Fruit fly (Drosophila melanogaster) whole organism, embryonic: ENCODE data around the gene CG10663.
A peak's percentile ranks its signal among the peaks of the same experiment; 100 is the strongest.

Source experiments
- Antp ChIP-seq: fragments of 200-800 bp; sonication (Bioruptor generic); optimal IDR thresholded peaks from 3 replicates; lab custom pipeline; 2016; ENCODE audit warnings: missing biosample characterization, missing genetic modification characterization
- Asciz ChIP-seq: fragments of 200-800 bp; sonication (Bioruptor generic); optimal IDR thresholded peaks from 2 replicates; lab custom pipeline; 2017; ENCODE audit warnings: missing biosample characterization, mild to moderate bottlenecking, missing genetic modification characterization, missing genetic modification reagents
- Atf6 ChIP-seq: fragments of 200-800 bp; sonication (Bioruptor generic); IDR thresholded peaks from 2 replicates; pipeline ENCODE4 v1.3.6; 2022; ENCODE audit warnings: missing biosample characterization, missing genetic modification characterization
- B-H2 ChIP-seq: fragments of 200-800 bp; sonication (Bioruptor generic); optimal IDR thresholded peaks from 2 replicates; lab custom pipeline; 2018; ENCODE audit warnings: missing biosample characterization, mild to moderate bottlenecking, missing genetic modification characterization
- C15 ChIP-seq: fragments of 200-800 bp; sonication (Bioruptor generic); IDR thresholded peaks from 3 replicates; pipeline ENCODE4 v1.3.6; 2022; ENCODE audit warnings: missing biosample characterization, missing genetic modification characterization
- CG12942 ChIP-seq: fragments of 200-800 bp; sonication (Bioruptor generic); optimal IDR thresholded peaks from 3 replicates; lab custom pipeline; 2016; ENCODE audit warnings: missing biosample characterization, missing genetic modification characterization
- CG13123 ChIP-seq: fragments of 200-800 bp; sonication (Bioruptor generic); optimal IDR thresholded peaks from 2 replicates; lab custom pipeline; 2016; ENCODE audit warnings: missing biosample characterization, missing genetic modification characterization
- CG1529 ChIP-seq: fragments of 200-800 bp; sonication (Bioruptor generic); optimal IDR thresholded peaks from 3 replicates; lab custom pipeline; 2018; ENCODE audit warnings: missing biosample characterization, missing genetic modification characterization
- CG16813 ChIP-seq: fragments of 200-800 bp; sonication (Bioruptor generic); IDR thresholded peaks from 3 replicates; pipeline ENCODE4 v1.3.6; 2022; ENCODE audit warnings: missing biosample characterization, missing genetic modification characterization; ENCODE audit not compliant: partially characterized antibody
- CG17186 ChIP-seq: fragments of 200-800 bp; sonication (Bioruptor generic); optimal IDR thresholded peaks from 3 replicates; lab custom pipeline; 2017; ENCODE audit warnings: missing biosample characterization, missing genetic modification reagents, missing genetic modification characterization
- CG17568 ChIP-seq: fragments of 200-800 bp; sonication (Bioruptor generic); optimal IDR thresholded peaks from 2 replicates; lab custom pipeline; 2018; ENCODE audit warnings: missing biosample characterization, mild to moderate bottlenecking, missing genetic modification characterization, moderate library complexity
- CG17612 ChIP-seq: fragments of 200-800 bp; sonication (Bioruptor generic); IDR thresholded peaks from 2 replicates; pipeline ENCODE4 v1.3.6; 2022; ENCODE audit warnings: missing biosample characterization, missing genetic modification characterization
- CG18764 ChIP-seq: fragments of 200-800 bp; sonication (Bioruptor generic); optimal IDR thresholded peaks from 3 replicates; lab custom pipeline; 2016; ENCODE audit warnings: missing biosample characterization, missing genetic modification characterization
- CG3065 ChIP-seq: fragments of 200-800 bp; sonication (Bioruptor generic); optimal IDR thresholded peaks from 2 replicates; lab custom pipeline; 2016; ENCODE audit warnings: missing biosample characterization, missing genetic modification characterization
- CG4730 ChIP-seq: fragments of 200-800 bp; sonication (Bioruptor generic); IDR thresholded peaks from 2 replicates; pipeline ENCODE4 v1.3.6; 2022; ENCODE audit warnings: missing biosample characterization, missing genetic modification characterization
- CG5180 ChIP-seq: fragments of 200-800 bp; sonication (Bioruptor generic); optimal IDR thresholded peaks from 3 replicates; lab custom pipeline; 2017; ENCODE audit warnings: missing biosample characterization, missing genetic modification characterization, mild to moderate bottlenecking, moderate library complexity, missing genetic modification reagents
- CG6254 ChIP-seq: fragments of 200-800 bp; sonication (Bioruptor generic); optimal IDR thresholded peaks from 3 replicates; lab custom pipeline; 2017; ENCODE audit warnings: mild to moderate bottlenecking, missing biosample characterization, missing genetic modification reagents, missing genetic modification characterization
- CG7745 ChIP-seq: fragments of 200-800 bp; sonication (Bioruptor generic); optimal IDR thresholded peaks from 2 replicates; lab custom pipeline; 2018; ENCODE audit warnings: missing biosample characterization, mild to moderate bottlenecking, missing genetic modification characterization, moderate library complexity
- CG8478 ChIP-seq: fragments of >200 bp; optimal IDR thresholded peaks from 2 replicates; lab custom pipeline; 2018
- CG8944 ChIP-seq: fragments of 200-800 bp; sonication (Bioruptor generic); optimal IDR thresholded peaks from 3 replicates; lab custom pipeline; 2016; ENCODE audit warnings: missing biosample characterization, missing genetic modification characterization
- CG9437 ChIP-seq: fragments of 200-800 bp; sonication (Bioruptor generic); optimal IDR thresholded peaks from 2 replicates; lab custom pipeline; 2018; ENCODE audit warnings: missing biosample characterization, mild to moderate bottlenecking, missing genetic modification characterization
- CG9609 ChIP-seq: fragments of 200-800 bp; sonication (Bioruptor generic); optimal IDR thresholded peaks from 3 replicates; lab custom pipeline; 2016; ENCODE audit warnings: missing biosample characterization, missing genetic modification characterization
- CG9797 ChIP-seq: fragments of 200-800 bp; sonication (Bioruptor generic); optimal IDR thresholded peaks from 3 replicates; lab custom pipeline; 2018; ENCODE audit warnings: missing biosample characterization, mild to moderate bottlenecking, missing genetic modification characterization
- D ChIP-seq, 2 experiments: fragments of 200-800 bp in 1 of 2; fragments of >200 bp in 1 of 2; sonication (Bioruptor generic) in 1 of 2; optimal IDR thresholded peaks; 2 replicates in 1 of 2; 3 replicates in 1 of 2; lab custom pipeline; 2017; ENCODE audit warnings: mild to moderate bottlenecking in 1 of 2, missing biosample characterization in 1 of 2, missing genetic modification characterization in 1 of 2, missing genetic modification reagents in 1 of 2
- Dad ChIP-seq: fragments of 200-800 bp; sonication (Bioruptor generic); optimal IDR thresholded peaks from 3 replicates; lab custom pipeline; 2016; ENCODE audit warnings: missing biosample characterization, missing genetic modification characterization
- HLHmδ ChIP-seq: fragments of 200-800 bp; sonication (Bioruptor generic); optimal IDR thresholded peaks from 2 replicates; lab custom pipeline; 2018; ENCODE audit warnings: missing biosample characterization, mild to moderate bottlenecking, missing genetic modification characterization, moderate library complexity
- HmgD ChIP-seq: fragments of 200-800 bp; sonication (Bioruptor generic); optimal IDR thresholded peaks from 3 replicates; lab custom pipeline; 2016; ENCODE audit warnings: missing biosample characterization, missing genetic modification characterization
- Lim3 ChIP-seq: fragments of 200-800 bp; sonication (Bioruptor generic); IDR thresholded peaks from 2 replicates; pipeline ENCODE4 v1.3.6; 2022; ENCODE audit warnings: missing biosample characterization, missing genetic modification characterization
- Neu2 ChIP-seq: fragments of 200-800 bp; sonication (Bioruptor generic); optimal IDR thresholded peaks from 3 replicates; lab custom pipeline; 2016; ENCODE audit warnings: missing biosample characterization, missing genetic modification characterization, borderline replicate concordance
- Oli ChIP-seq: fragments of 200-800 bp; sonication (Bioruptor generic); optimal IDR thresholded peaks from 2 replicates; lab custom pipeline; 2018; ENCODE audit warnings: missing biosample characterization, mild to moderate bottlenecking, missing genetic modification characterization, moderate library complexity
- Poxn ChIP-seq: fragments of 200-800 bp; sonication (Bioruptor generic); IDR thresholded peaks from 2 replicates; pipeline ENCODE4 v1.3.6; 2022; ENCODE audit warnings: missing biosample characterization, missing genetic modification characterization
- Scr ChIP-seq: fragments of 200-800 bp; sonication (Bioruptor generic); IDR thresholded peaks from 2 replicates; pipeline ENCODE4 v1.3.6; 2022; ENCODE audit warnings: missing biosample characterization, missing genetic modification characterization; ENCODE audit not compliant: partially characterized antibody
- Side ChIP-seq: fragments of 200-800 bp; sonication (Bioruptor generic); optimal IDR thresholded peaks from 2 replicates; lab custom pipeline; 2016; ENCODE audit warnings: missing biosample characterization, missing genetic modification characterization
- al ChIP-seq: fragments of 200-800 bp; sonication (Bioruptor generic); IDR thresholded peaks from 2 replicates; pipeline ENCODE4 v1.3.6; 2022; ENCODE audit warnings: missing biosample characterization, missing genetic modification characterization
- bab2 ChIP-seq: fragments of 200-800 bp; sonication (Bioruptor generic); optimal IDR thresholded peaks from 2 replicates; lab custom pipeline; 2016; ENCODE audit warnings: missing biosample characterization, missing genetic modification characterization
- corto ChIP-seq: fragments of 200-800 bp; sonication (Bioruptor generic); optimal IDR thresholded peaks from 2 replicates; lab custom pipeline; 2016; ENCODE audit warnings: missing biosample characterization, mild to moderate bottlenecking, missing genetic modification characterization, moderate library complexity
- crc ChIP-seq: fragments of 200-800 bp; sonication (Bioruptor generic); optimal IDR thresholded peaks from 2 replicates; lab custom pipeline; 2016; ENCODE audit warnings: missing biosample characterization, missing genetic modification characterization
- dmrt99B ChIP-seq: fragments of 200-800 bp; sonication (Bioruptor generic); optimal IDR thresholded peaks from 2 replicates; lab custom pipeline; 2018; ENCODE audit warnings: missing biosample characterization, mild to moderate bottlenecking, missing genetic modification characterization, moderate library complexity
- fru ChIP-seq: fragments of >200 bp; optimal IDR thresholded peaks from 2 replicates; lab custom pipeline; 2017
- gcm2 ChIP-seq: fragments of 200-800 bp; sonication (Bioruptor generic); optimal IDR thresholded peaks from 2 replicates; lab custom pipeline; 2016; ENCODE audit warnings: missing biosample characterization, missing genetic modification characterization
- gsb ChIP-seq: fragments of 200-800 bp; sonication (Bioruptor generic); IDR thresholded peaks from 2 replicates; pipeline ENCODE4 v1.3.6; 2022; ENCODE audit warnings: missing biosample characterization, missing genetic modification characterization
- h ChIP-seq: fragments of >200 bp; optimal IDR thresholded peaks from 2 replicates; lab custom pipeline; 2017
- jigr1 ChIP-seq: fragments of 200-800 bp; sonication (Bioruptor generic); IDR thresholded peaks from 3 replicates; pipeline ENCODE4 v1.3.6; 2022; ENCODE audit warnings: missing biosample characterization, missing genetic modification characterization
- jumu ChIP-seq: fragments of 200-800 bp; sonication (Bioruptor generic); optimal IDR thresholded peaks from 3 replicates; lab custom pipeline; 2016; ENCODE audit warnings: missing biosample characterization, missing genetic modification characterization
- lola ChIP-seq, 3 experiments: fragments of >200 bp in 2 of 3; fragments of 200-800 bp in 1 of 3; sonication (Bioruptor generic) in 1 of 3; optimal IDR thresholded peaks; 2 replicates each; lab custom pipeline; 2017 to 2019; ENCODE audit warnings: missing biosample characterization in 3 of 3, missing genetic modification characterization in 3 of 3, mild to moderate bottlenecking in 1 of 3, moderate library complexity in 1 of 3
- pzg ChIP-seq: fragments of 200-800 bp; sonication (Bioruptor generic); optimal IDR thresholded peaks from 3 replicates; lab custom pipeline; 2018; ENCODE audit warnings: missing biosample characterization, mild to moderate bottlenecking, missing genetic modification characterization, moderate library complexity
- sens ChIP-seq: fragments of 200-800 bp; sonication (Bioruptor generic); peaks from one replicate; lab custom pipeline; 2016; ENCODE audit warnings: missing biosample characterization, missing genetic modification characterization
- sens-2 ChIP-seq: fragments of 200-800 bp; sonication (Bioruptor generic); IDR thresholded peaks from 2 replicates; pipeline ENCODE4 v1.3.6; 2022; ENCODE audit warnings: missing biosample characterization, missing genetic modification characterization
- sim ChIP-seq: fragments of 200-800 bp; sonication (Bioruptor generic); IDR thresholded peaks from 2 replicates; pipeline ENCODE4 v1.3.6; 2022; ENCODE audit warnings: missing biosample characterization, missing genetic modification characterization
- sob ChIP-seq: fragments of 200-800 bp; sonication (Bioruptor generic); IDR thresholded peaks from 2 replicates; pipeline ENCODE4 v1.3.6; 2022; ENCODE audit warnings: missing biosample characterization, missing genetic modification characterization
- sqz ChIP-seq: fragments of 200-800 bp; sonication (Bioruptor generic); optimal IDR thresholded peaks from 3 replicates; lab custom pipeline; 2018; ENCODE audit warnings: missing biosample characterization, mild to moderate bottlenecking, missing genetic modification characterization
- vfl ChIP-seq: fragments of 200-800 bp; sonication (Bioruptor generic); optimal IDR thresholded peaks from 2 replicates; lab custom pipeline; 2016; ENCODE audit warnings: missing biosample characterization, missing genetic modification characterization
- wdn ChIP-seq: fragments of 200-800 bp; sonication (Bioruptor generic); IDR thresholded peaks from 2 replicates; pipeline ENCODE4 v1.3.6; 2022; ENCODE audit warnings: missing biosample characterization, missing genetic modification characterization

CG10663 gene

dm6 chr3L:12495312-12495725, 10.5 kb upstream of the CG10663 start (continued):
- TF ChIP-seq wdn (GFP tag; lab: Robert Waterston, UW), result no peak
- TF ChIP-seq Scr (GFP tag; lab: Robert Waterston, UW), result no peak
- no peak for TF ChIP-seq CG7745 (tag; lab: Kevin White, UChicago)
- TF ChIP-seq bab2 (GFP tag; lab: Kevin White, UChicago), result peak; percentile 11
- TF ChIP-seq Atf6 (GFP tag; lab: Robert Waterston, UW), result no peak; the same call in 1 of the 2 replicates
- TF ChIP-seq CG1529 (GFP tag; lab: Kevin White, UChicago), result peak; percentile 24
- TF ChIP-seq CG17612, result no peak
- no peak for TF ChIP-seq Asciz (GFP tag; lab: Kevin White, UChicago)
- TF ChIP-seq C15 (GFP tag; lab: Robert Waterston, UW), result no peak
- no peak for TF ChIP-seq fru
- TF ChIP-seq sim (GFP tag; lab: Robert Waterston, UW), result no peak
- TF ChIP-seq D (optimal IDR thresholded peaks at IDR 0.05; lab: Kevin White, UChicago), result no peak
- peak; percentile 40 for TF ChIP-seq D (GFP tag; optimal IDR thresholded peaks at IDR 0.05; lab: Kevin White, UChicago)
- peak in 1 of 3 experiments; percentile 42 for TF ChIP-seq lola (GFP tag; optimal IDR thresholded peaks at IDR 0.05; lab: Kevin White, UChicago)
- TF ChIP-seq HLHmδ (GFP tag; lab: Kevin White, UChicago), result no peak
- no peak for TF ChIP-seq Side (GFP tag; lab: Kevin White, UChicago)
- no peak for TF ChIP-seq Antp (GFP tag; lab: Kevin White, UChicago)
- TF ChIP-seq CG3065 (GFP tag; lab: Kevin White, UChicago), result no peak
- no peak for TF ChIP-seq CG16813
- TF ChIP-seq jigr1, result no peak
- TF ChIP-seq CG9797, result no peak
- peak; percentile 27 for TF ChIP-seq CG5180 (GFP tag; lab: Kevin White, UChicago)
- no peak for TF ChIP-seq CG9609 (GFP tag; lab: Kevin White, UChicago)
- TF ChIP-seq CG17568 (GFP tag; lab: Kevin White, UChicago), result no peak
- no peak for TF ChIP-seq CG12942
- no peak for TF ChIP-seq CG13123 (GFP tag; lab: Kevin White, UChicago)
- TF ChIP-seq Dad, result no peak
- TF ChIP-seq vfl, result no peak
- TF ChIP-seq CG6254, result no peak
- peak; percentile 43 for TF ChIP-seq Oli (tag; lab: Kevin White, UChicago)
- TF ChIP-seq CG17186, result no peak
- TF ChIP-seq gcm2 (GFP tag; lab: Kevin White, UChicago), result no peak
- peak; percentile 55 for TF ChIP-seq dmrt99B
- peak; percentile 60 for TF ChIP-seq corto (GFP tag; lab: Kevin White, UChicago)
- no peak for TF ChIP-seq h (lab: Kevin White, UChicago)
- TF ChIP-seq CG9437 (GFP tag; lab: Kevin White, UChicago), result peak; percentile 39
- TF ChIP-seq sob (GFP tag; lab: Robert Waterston, UW), result no peak
- TF ChIP-seq Lim3, result no peak
- no peak for TF ChIP-seq HmgD (GFP tag; lab: Kevin White, UChicago)
- no peak for TF ChIP-seq crc (GFP tag; lab: Kevin White, UChicago)
- TF ChIP-seq sqz (GFP tag; lab: Kevin White, UChicago), result no peak
- no peak for TF ChIP-seq CG8944 (GFP tag; lab: Kevin White, UChicago)
- no peak for TF ChIP-seq jumu (GFP tag; lab: Kevin White, UChicago)
- TF ChIP-seq B-H2, result no peak
- TF ChIP-seq CG18764 (GFP tag; lab: Kevin White, UChicago), result no peak
- TF ChIP-seq al (GFP tag; lab: Robert Waterston, UW), result no peak
- no peak for TF ChIP-seq Poxn
- no peak for TF ChIP-seq CG4730
- TF ChIP-seq sens-2, result no peak
- TF ChIP-seq CG8478, result no peak
- TF ChIP-seq Neu2 (GFP tag; lab: Kevin White, UChicago), result no peak
- no peak for TF ChIP-seq gsb (GFP tag; lab: Robert Waterston, UW)
- TF ChIP-seq pzg (GFP tag; lab: Kevin White, UChicago), result no peak
- peak; percentile 65 for TF ChIP-seq sens (GFP tag; lab: Kevin White, UChicago)
